Worm (Caenorhabditis elegans) whole organism, L3 larva: ENCODE results near the gene lips-15.

Experiments
- ceh-82 ChIP-seq: fragments of 150-350 bp; optimal IDR thresholded peaks from 2 replicates; lab custom pipeline; 2014; ENCODE audit warnings: missing biosample characterization, missing genetic modification characterization
- daf-12 ChIP-seq: fragments of 150-350 bp; optimal IDR thresholded peaks from 2 replicates; lab custom pipeline; 2014; ENCODE audit warnings: missing biosample characterization, missing genetic modification reagents, missing genetic modification characterization
- egl-27 ChIP-seq: sonication (generic microtip); optimal IDR thresholded peaks from 4 replicates; lab custom pipeline; 2017; ENCODE audit warnings: missing biosample characterization, missing genetic modification reagents, missing genetic modification characterization
- elt-3 ChIP-seq, 3 experiments: fragments of 150-350 bp in 1 of 3; sonication (generic microtip) in 2 of 3; optimal IDR thresholded peaks; 2 replicates in 2 of 3; 4 replicates in 1 of 3; lab custom pipeline; 2014 to 2017; ENCODE audit warnings: missing biosample characterization in 3 of 3, missing genetic modification characterization in 3 of 3
- hmg-11 ChIP-seq: sonication (generic microtip); optimal IDR thresholded peaks from 2 replicates; lab custom pipeline; 2016; ENCODE audit warnings: missing genetic modification characterization, missing compliant biosample characterization
- nhr-12 ChIP-seq: fragments of 150-350 bp; optimal IDR thresholded peaks from 2 replicates; lab custom pipeline; 2014; ENCODE audit warnings: missing biosample characterization, missing genetic modification characterization
- nhr-23 ChIP-seq: fragments of 150-350 bp; optimal IDR thresholded peaks from 2 replicates; lab custom pipeline; 2014; ENCODE audit warnings: missing biosample characterization, missing genetic modification reagents, missing genetic modification characterization
- pha-4 ChIP-seq: fragments of 150-350 bp; optimal IDR thresholded peaks from 2 replicates; lab custom pipeline; 2014; ENCODE audit warnings: missing biosample characterization, missing genetic modification reagents, missing genetic modification characterization
- pqm-1 ChIP-seq: fragments of 150-350 bp; optimal IDR thresholded peaks from 2 replicates; lab custom pipeline; 2017; ENCODE audit warnings: missing biosample characterization, missing genetic modification characterization, inconsistent platforms
- skn-1 ChIP-seq: fragments of 150-350 bp; optimal IDR thresholded peaks from 2 replicates; lab custom pipeline; 2014; ENCODE audit warnings: missing biosample characterization, missing genetic modification characterization
- unc-62 ChIP-seq: fragments of 150-350 bp; sonication (generic microtip); optimal IDR thresholded peaks from 4 replicates; lab custom pipeline; 2014; ENCODE audit warnings: missing biosample characterization, missing genetic modification reagents, missing genetic modification characterization

- TF ChIP-seq skn-1 (no peak), ceh-82 (tag; lab: Kevin White, UChicago) (no peak), daf-12 (tag; lab: Kevin White, UChicago) (no peak), nhr-23 (tag; lab: Kevin White, UChicago) (no peak), elt-3 (tag; optimal IDR thresholded peaks at IDR 0.05; lab: Kevin White, UChicago) (no peak), hmg-11 (tag; lab: Kevin White, UChicago) (no peak), unc-62 (GFP tag; lab: Kevin White, UChicago) (no peak), egl-27 (no peak), nhr-12 (no peak), pqm-1 (tag; lab: Kevin White, UChicago) (no peak), pha-4 (no peak)
These were observed 1.9 kb downstream of the lips-15 start for ce11 chrII:12606108-12606507.
